Fruit fly (Drosophila melanogaster) whole organism, embryonic: Measurements from ENCODE around the gene Gclc.

Source experiments
- ATbp ChIP-seq: fragments of 200-800 bp; sonication (Bioruptor generic); optimal IDR thresholded peaks from 2 replicates; lab custom pipeline; 2017; ENCODE audit warnings: missing biosample characterization, mild to moderate bottlenecking, missing genetic modification characterization, missing genetic modification reagents
- Abd-B ChIP-seq: fragments of 200-800 bp; sonication (Bioruptor generic); optimal IDR thresholded peaks from 2 replicates; lab custom pipeline; 2018; ENCODE audit warnings: missing biosample characterization, mild to moderate bottlenecking, missing genetic modification characterization, moderate library complexity
- CG10274 ChIP-seq: fragments of 200-800 bp; sonication (Bioruptor generic); optimal IDR thresholded peaks from 3 replicates; lab custom pipeline; 2017; ENCODE audit warnings: missing biosample characterization, mild to moderate bottlenecking, missing genetic modification characterization
- CG10543 ChIP-seq: fragments of 200-800 bp; sonication (Bioruptor generic); optimal IDR thresholded peaks from 3 replicates; lab custom pipeline; 2017; ENCODE audit warnings: missing biosample characterization, mild to moderate bottlenecking, missing genetic modification characterization, moderate library complexity
- CG13424 ChIP-seq: fragments of 200-800 bp; sonication (Bioruptor generic); optimal IDR thresholded peaks from 2 replicates; lab custom pipeline; 2019; ENCODE audit warnings: missing biosample characterization, mild to moderate bottlenecking, missing genetic modification characterization, moderate library complexity
- CG13624 ChIP-seq: fragments of 200-800 bp; sonication (Bioruptor generic); optimal IDR thresholded peaks from 2 replicates; lab custom pipeline; 2016; ENCODE audit warnings: missing biosample characterization, missing genetic modification characterization
- CG1647 ChIP-seq: fragments of 200-800 bp; sonication (Bioruptor generic); optimal IDR thresholded peaks from 3 replicates; lab custom pipeline; 2016; ENCODE audit warnings: missing biosample characterization, missing genetic modification characterization
- CG17802 ChIP-seq: fragments of 200-800 bp; sonication (Bioruptor generic); optimal IDR thresholded peaks from 2 replicates; lab custom pipeline; 2018; ENCODE audit warnings: missing biosample characterization, mild to moderate bottlenecking, missing genetic modification characterization, moderate library complexity
- CG2199 ChIP-seq: fragments of 200-800 bp; sonication (Bioruptor generic); IDR thresholded peaks from 3 replicates; pipeline ENCODE4 v1.3.6; 2022; ENCODE audit warnings: missing biosample characterization, missing genetic modification characterization
- CG2889 ChIP-seq: fragments of 200-800 bp; sonication (Bioruptor generic); IDR thresholded peaks from 3 replicates; pipeline ENCODE4 v1.3.6; 2022; ENCODE audit warnings: missing biosample characterization, missing genetic modification characterization
- CG31441 ChIP-seq: fragments of 200-800 bp; sonication (Bioruptor generic); IDR thresholded peaks from 2 replicates; pipeline ENCODE4 v1.3.6; 2022; ENCODE audit warnings: missing biosample characterization, missing genetic modification characterization
- CG32532 ChIP-seq: fragments of 200-800 bp; sonication (Bioruptor generic); IDR thresholded peaks from 2 replicates; pipeline ENCODE4 v1.3.6; 2022; ENCODE audit warnings: missing biosample characterization, missing genetic modification characterization
- CG43689 ChIP-seq: fragments of 200-800 bp; sonication (Bioruptor generic); IDR thresholded peaks from 2 replicates; pipeline ENCODE4 v1.3.6; 2022; ENCODE audit warnings: missing biosample characterization, missing genetic modification characterization
- CG4424 ChIP-seq: fragments of 200-800 bp; sonication (Bioruptor generic); optimal IDR thresholded peaks from 3 replicates; lab custom pipeline; 2016; ENCODE audit warnings: missing biosample characterization, missing genetic modification characterization
- CG7928 ChIP-seq: fragments of 200-800 bp; sonication (Bioruptor generic); optimal IDR thresholded peaks from 2 replicates; lab custom pipeline; 2017; ENCODE audit warnings: missing biosample characterization, mild to moderate bottlenecking, missing genetic modification characterization
- CHES-1-like ChIP-seq: fragments of 200-800 bp; sonication (Bioruptor generic); optimal IDR thresholded peaks from 2 replicates; lab custom pipeline; 2016; ENCODE audit warnings: missing biosample characterization, missing genetic modification characterization
- Doc2 ChIP-seq: fragments of 200-800 bp; sonication (Bioruptor generic); IDR thresholded peaks from 2 replicates; pipeline ENCODE4 v1.3.6; 2022; ENCODE audit warnings: missing biosample characterization, missing genetic modification characterization
- Doc3 ChIP-seq: fragments of 200-800 bp; sonication (Bioruptor generic); IDR thresholded peaks from 3 replicates; pipeline ENCODE4 v1.3.6; 2022; ENCODE audit warnings: missing biosample characterization, missing genetic modification characterization; ENCODE audit not compliant: partially characterized antibody
- Dref ChIP-seq: fragments of 200-800 bp; sonication (Bioruptor generic); IDR thresholded peaks from 2 replicates; pipeline ENCODE4 v1.3.6; 2022; ENCODE audit warnings: missing biosample characterization, missing genetic modification characterization
- GATAe ChIP-seq: fragments of 200-800 bp; sonication (Bioruptor generic); conservative IDR thresholded peaks from 2 replicates; pipeline ENCODE4 v1.3.6; 2022; ENCODE audit warnings: missing biosample characterization, missing genetic modification characterization
- H15 ChIP-seq: fragments of 200-800 bp; sonication (Bioruptor generic); IDR thresholded peaks from 3 replicates; pipeline ENCODE4 v1.3.6; 2022; ENCODE audit warnings: missing biosample characterization, missing genetic modification characterization
- HLH54F ChIP-seq: fragments of 200-800 bp; sonication (Bioruptor generic); optimal IDR thresholded peaks from 3 replicates; lab custom pipeline; 2016; ENCODE audit warnings: missing biosample characterization, missing genetic modification characterization
- Mrtf ChIP-seq: fragments of 200-800 bp; sonication (Bioruptor generic); IDR thresholded peaks from 3 replicates; pipeline ENCODE4 v1.3.6; 2022; ENCODE audit warnings: missing biosample characterization, missing genetic modification characterization
- NC2β ChIP-seq: fragments of 200-800 bp; sonication (Bioruptor generic); optimal IDR thresholded peaks from 2 replicates; lab custom pipeline; 2016; ENCODE audit warnings: missing biosample characterization, missing genetic modification characterization
- NK7.1 ChIP-seq: fragments of 200-800 bp; sonication (Bioruptor generic); optimal IDR thresholded peaks from 3 replicates; lab custom pipeline; 2016; ENCODE audit warnings: missing biosample characterization, missing genetic modification characterization
- Oli ChIP-seq: fragments of 200-800 bp; sonication (Bioruptor generic); optimal IDR thresholded peaks from 2 replicates; lab custom pipeline; 2018; ENCODE audit warnings: missing biosample characterization, mild to moderate bottlenecking, missing genetic modification characterization, moderate library complexity
- Sox100B ChIP-seq: fragments of 200-800 bp; sonication (Bioruptor generic); optimal IDR thresholded peaks from 3 replicates; lab custom pipeline; 2018; ENCODE audit warnings: missing biosample characterization, mild to moderate bottlenecking, missing genetic modification characterization
- Spps ChIP-seq: fragments of 200-800 bp; sonication (Bioruptor generic); optimal IDR thresholded peaks from 2 replicates; lab custom pipeline; 2018; ENCODE audit warnings: missing biosample characterization, mild to moderate bottlenecking, missing genetic modification characterization
- TFAM ChIP-seq: fragments of 200-800 bp; sonication (Bioruptor generic); optimal IDR thresholded peaks from 2 replicates; lab custom pipeline; 2017; ENCODE audit warnings: missing biosample characterization, missing genetic modification characterization, inconsistent platforms
- Taf1 ChIP-seq: fragments of 200-800 bp; sonication (Bioruptor generic); IDR thresholded peaks from 2 replicates; pipeline ENCODE4 v1.3.6; 2022; ENCODE audit warnings: missing biosample characterization, missing genetic modification characterization
- aop ChIP-seq: fragments of 200-800 bp; sonication (Bioruptor generic); IDR thresholded peaks from 2 replicates; pipeline ENCODE4 v1.3.6; 2022; ENCODE audit warnings: missing biosample characterization, missing genetic modification characterization
- chinmo ChIP-seq: fragments of 200-800 bp; sonication (Bioruptor generic); IDR thresholded peaks from 4 replicates; pipeline ENCODE4 v1.3.6; 2022; ENCODE audit warnings: missing biosample characterization, missing genetic modification characterization; ENCODE audit not compliant: partially characterized antibody
- ci ChIP-seq: fragments of 200-800 bp; sonication (Bioruptor generic); IDR thresholded peaks from 3 replicates; pipeline ENCODE4 v1.3.6; 2022; ENCODE audit warnings: missing biosample characterization, missing genetic modification characterization
- dan ChIP-seq: fragments of 200-800 bp; sonication (Bioruptor generic); IDR thresholded peaks from 2 replicates; pipeline ENCODE4 v1.3.6; 2022; ENCODE audit warnings: missing biosample characterization, missing genetic modification characterization
- dm ChIP-seq: fragments of 200-800 bp; sonication (Bioruptor generic); optimal IDR thresholded peaks from 3 replicates; lab custom pipeline; 2016; ENCODE audit warnings: missing biosample characterization, missing genetic modification characterization
- gem ChIP-seq: fragments of 200-800 bp; sonication (Bioruptor generic); optimal IDR thresholded peaks from 2 replicates; lab custom pipeline; 2019; ENCODE audit warnings: missing biosample characterization, mild to moderate bottlenecking, missing genetic modification characterization, moderate library complexity
- hkb ChIP-seq, 2 experiments: fragments of 200-800 bp in 1 of 2; fragments of >200 bp in 1 of 2; sonication (Bioruptor generic) in 1 of 2; IDR thresholded peaks in 1 of 2; optimal IDR thresholded peaks in 1 of 2; 2 replicates each; pipeline versions ENCODE4 v1.3.6 to Lab custom; 2017 to 2022; ENCODE audit warnings: missing biosample characterization in 1 of 2, missing genetic modification characterization in 1 of 2
- jigr1 ChIP-seq: fragments of 200-800 bp; sonication (Bioruptor generic); IDR thresholded peaks from 3 replicates; pipeline ENCODE4 v1.3.6; 2022; ENCODE audit warnings: missing biosample characterization, missing genetic modification characterization
- kay ChIP-seq: fragments of 200-800 bp; sonication (Bioruptor generic); optimal IDR thresholded peaks from 2 replicates; lab custom pipeline; 2016; ENCODE audit warnings: missing biosample characterization, missing genetic modification characterization
- luna ChIP-seq: fragments of 200-800 bp; sonication (Bioruptor generic); optimal IDR thresholded peaks from 2 replicates; lab custom pipeline; 2016; ENCODE audit warnings: missing biosample characterization, missing genetic modification characterization
- mam ChIP-seq: fragments of 200-800 bp; sonication (Bioruptor generic); optimal IDR thresholded peaks from 3 replicates; lab custom pipeline; 2016; ENCODE audit warnings: missing biosample characterization, missing genetic modification characterization
- org-1 ChIP-seq: fragments of 200-800 bp; sonication (Bioruptor generic); optimal IDR thresholded peaks from 2 replicates; lab custom pipeline; 2017; ENCODE audit warnings: missing biosample characterization, missing genetic modification characterization
- peb ChIP-seq: fragments of 200-800 bp; sonication (Bioruptor generic); IDR thresholded peaks from 2 replicates; pipeline ENCODE4 v1.3.6; 2022; ENCODE audit warnings: missing biosample characterization, missing genetic modification characterization
- phol ChIP-seq: fragments of 200-800 bp; sonication (Bioruptor generic); optimal IDR thresholded peaks from 3 replicates; lab custom pipeline; 2018; ENCODE audit warnings: missing biosample characterization, mild to moderate bottlenecking, missing genetic modification characterization, moderate library complexity
- sim ChIP-seq: fragments of 200-800 bp; sonication (Bioruptor generic); IDR thresholded peaks from 2 replicates; pipeline ENCODE4 v1.3.6; 2022; ENCODE audit warnings: missing biosample characterization, missing genetic modification characterization
- sisA ChIP-seq: fragments of 200-800 bp; sonication (Bioruptor generic); IDR thresholded peaks from 2 replicates; pipeline ENCODE4 v1.3.6; 2022; ENCODE audit warnings: missing biosample characterization, missing genetic modification characterization
- slbo ChIP-seq: fragments of 200-800 bp; sonication (Bioruptor generic); IDR thresholded peaks from 2 replicates; pipeline ENCODE4 v1.3.6; 2022; ENCODE audit warnings: missing biosample characterization, missing genetic modification characterization
- tup ChIP-seq: fragments of 200-800 bp; sonication (Bioruptor generic); optimal IDR thresholded peaks from 2 replicates; lab custom pipeline; 2016; ENCODE audit warnings: missing biosample characterization, mild to moderate bottlenecking, missing genetic modification characterization, moderate library complexity
- vnd ChIP-seq: fragments of 200-800 bp; sonication (Bioruptor generic); IDR thresholded peaks from 3 replicates; pipeline ENCODE4 v1.3.6; 2022; ENCODE audit warnings: missing biosample characterization, missing genetic modification characterization; ENCODE audit not compliant: partially characterized antibody
- vvl ChIP-seq: fragments of 200-800 bp; sonication (Bioruptor generic); IDR thresholded peaks from 2 replicates; pipeline ENCODE4 v1.3.6; 2022; ENCODE audit warnings: missing biosample characterization, missing genetic modification characterization
- zfh2 ChIP-seq: fragments of 200-800 bp; sonication (Bioruptor generic); optimal IDR thresholded peaks from 2 replicates; lab custom pipeline; 2016; ENCODE audit warnings: missing biosample characterization, missing genetic modification characterization

Gene Gclc

DNA sequence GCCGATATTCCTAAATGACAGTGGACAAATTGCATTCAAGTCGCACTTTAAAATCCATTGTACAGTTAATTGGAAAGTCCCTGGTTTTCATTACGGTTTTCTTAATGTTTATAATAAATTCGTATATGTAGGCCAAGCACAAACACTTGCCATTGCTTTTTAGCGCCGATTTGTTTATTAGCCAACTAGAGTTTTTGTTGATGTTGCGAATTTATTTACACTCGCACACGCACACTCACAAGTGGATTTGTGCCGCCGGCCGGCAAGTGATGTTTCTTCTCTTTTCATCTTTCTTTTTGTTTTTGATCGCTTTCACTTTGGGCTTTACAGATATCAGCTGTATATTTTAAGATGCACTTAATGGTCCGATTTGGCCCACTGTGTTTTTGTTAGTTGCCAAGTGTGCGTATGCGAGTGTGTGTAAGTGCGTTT is 58.6 kb downstream of the Gclc start (continued):
- no peak for TF ChIP-seq hkb (optimal IDR thresholded peaks at IDR 0.05; lab: Kevin White, UChicago)
- peak; percentile 60; the same call in 1 of the 2 replicates for TF ChIP-seq hkb (GFP tag; IDR thresholded peaks at IDR 0.05; lab: Robert Waterston, UW)
- TF ChIP-seq CG10274, result peak; percentile 63
- TF ChIP-seq mam (GFP tag; lab: Kevin White, UChicago), result peak; percentile 77
- peak; percentile 51 for TF ChIP-seq kay (GFP tag; lab: Kevin White, UChicago)
- peak; percentile 76 for TF ChIP-seq org-1 (GFP tag; lab: Kevin White, UChicago)
- TF ChIP-seq Doc3, result no peak
- TF ChIP-seq Abd-B, result peak; percentile 77
- TF ChIP-seq sim (GFP tag; lab: Robert Waterston, UW), result no peak
- no peak for TF ChIP-seq CG17802 (tag; lab: Kevin White, UChicago)
- peak; percentile 75 for TF ChIP-seq zfh2
- TF ChIP-seq chinmo (GFP tag; lab: Robert Waterston, UW), result no peak
- 0 out of 2 replicates have a peak, but pooled peaks have one; percentile 41 for TF ChIP-seq Doc2
- TF ChIP-seq CG43689 (GFP tag; lab: Robert Waterston, UW), result no peak
- peak; percentile 40 for TF ChIP-seq ATbp (GFP tag; lab: Kevin White, UChicago)
- TF ChIP-seq gem (tag; lab: Kevin White, UChicago), result peak; percentile 84
- TF ChIP-seq TFAM (GFP tag; lab: Kevin White, UChicago), result peak; percentile 26
- no peak for TF ChIP-seq aop (GFP tag; lab: Robert Waterston, UW)
- peak; percentile 41; the same call in 1 of the 3 replicates for TF ChIP-seq ci (GFP tag; lab: Robert Waterston, UW)
- TF ChIP-seq tup (GFP tag; lab: Kevin White, UChicago), result no peak
- peak; percentile 65 for TF ChIP-seq CG10543 (GFP tag; lab: Kevin White, UChicago)
- no peak for TF ChIP-seq Spps (tag; lab: Kevin White, UChicago)
- TF ChIP-seq slbo (GFP tag; lab: Robert Waterston, UW), result peak; percentile 51; the same call in 1 of the 2 replicates
- TF ChIP-seq phol (tag; lab: Kevin White, UChicago), result peak; percentile 71
- no peak for TF ChIP-seq dan (GFP tag; lab: Robert Waterston, UW)
- TF ChIP-seq CG1647 (GFP tag; lab: Kevin White, UChicago), result peak; percentile 66
- peak; percentile 85 for TF ChIP-seq Oli (tag; lab: Kevin White, UChicago)
- 0 out of 3 replicates have a peak, but pooled peaks have one; percentile 57 for TF ChIP-seq CG2889 (GFP tag; lab: Robert Waterston, UW)
- peak; percentile 75 for TF ChIP-seq CG31441 (GFP tag; lab: Robert Waterston, UW)
- 0 out of 3 replicates have a peak, but pooled peaks have one; percentile 16 for TF ChIP-seq H15
- peak; percentile 74 for TF ChIP-seq CHES-1-like (GFP tag; lab: Kevin White, UChicago)
- peak; percentile 68 for TF ChIP-seq CG4424 (GFP tag; lab: Kevin White, UChicago)
- peak; percentile 35; the same call in 1 of the 2 replicates for TF ChIP-seq sisA (GFP tag; lab: Robert Waterston, UW)
- peak; percentile 6 for TF ChIP-seq NC2β
- TF ChIP-seq NK7.1, result peak; percentile 67
- no peak for TF ChIP-seq luna (GFP tag; lab: Kevin White, UChicago)
- peak; percentile 64 for TF ChIP-seq CG13624 (GFP tag; lab: Kevin White, UChicago)
- TF ChIP-seq CG7928 (GFP tag; lab: Kevin White, UChicago), result no peak
- TF ChIP-seq GATAe (GFP tag; lab: Robert Waterston, UW), result no peak
- peak; percentile 84 for TF ChIP-seq HLH54F
- TF ChIP-seq jigr1, result peak; percentile 54; the same call in 1 of the 3 replicates
- TF ChIP-seq Mrtf (GFP tag; lab: Robert Waterston, UW), result no peak
- peak; percentile 87 for TF ChIP-seq Sox100B (GFP tag; lab: Kevin White, UChicago)
- TF ChIP-seq vnd, result no peak
- TF ChIP-seq CG13424 (tag; lab: Kevin White, UChicago), result peak; percentile 81
- no peak for TF ChIP-seq Taf1 (GFP tag; lab: Robert Waterston, UW)
- TF ChIP-seq CG32532, result peak; percentile 31; the same call in 1 of the 2 replicates
- peak; percentile 11; the same call in 1 of the 2 replicates for TF ChIP-seq vvl
- peak; percentile 57 for TF ChIP-seq dm (GFP tag; lab: Kevin White, UChicago)
- TF ChIP-seq Dref (GFP tag; lab: Robert Waterston, UW), result no peak
- TF ChIP-seq peb, result no peak
- TF ChIP-seq CG2199 (GFP tag; lab: Robert Waterston, UW), result no peak
